Worm (Caenorhabditis elegans) whole organism, mixed stage, embryonic: ENCODE results near the gene T26G10.1.
A peak's percentile ranks its signal among the peaks of the same experiment; 100 is the strongest.
"Not testable (repeated sequence)": the region's sequence is repeated elsewhere in the genome, so short reads cannot be mapped to it uniquely, and the experiment has no call there.

Source experiments
- blmp-1 ChIP-seq: fragments of 150-350 bp; optimal IDR thresholded peaks from 2 replicates; lab custom pipeline; 2014; ENCODE audit warnings: missing biosample characterization, missing genetic modification characterization
- ceh-83 ChIP-seq: fragments of 200-800 bp; sonication (Bioruptor generic); optimal IDR thresholded peaks from 2 replicates; lab custom pipeline; 2018; ENCODE audit warnings: mild to moderate bottlenecking, missing genetic modification characterization, missing compliant biosample characterization
- ces-1 ChIP-seq: fragments of 150-350 bp; optimal IDR thresholded peaks from 2 replicates; lab custom pipeline; 2014; ENCODE audit warnings: missing biosample characterization, missing genetic modification reagents, missing genetic modification characterization
- cnd-1 ChIP-seq: fragments of 200-800 bp; sonication (Bioruptor generic); optimal IDR thresholded peaks from 2 replicates; lab custom pipeline; 2018; ENCODE audit warnings: mild to moderate bottlenecking, missing genetic modification characterization, missing compliant biosample characterization
- elt-1 ChIP-seq: sonication (generic microtip); optimal IDR thresholded peaks from 2 replicates; lab custom pipeline; 2017; ENCODE audit warnings: missing genetic modification characterization, mild to moderate bottlenecking, missing compliant biosample characterization, antibody characterized with exemption, moderate library complexity, borderline replicate concordance; ENCODE audit not compliant: insufficient read depth
- elt-3 ChIP-seq: fragments of 150-350 bp; optimal IDR thresholded peaks from 2 replicates; lab custom pipeline; 2014; ENCODE audit warnings: missing biosample characterization, missing genetic modification characterization
- flh-1 ChIP-seq: fragments of 200-800 bp; sonication (Bioruptor generic); optimal IDR thresholded peaks from 2 replicates; lab custom pipeline; 2018; ENCODE audit warnings: mild to moderate bottlenecking, missing genetic modification characterization, moderate library complexity, missing compliant biosample characterization
- ham-2 ChIP-seq: fragments of 200-800 bp; sonication (Bioruptor generic); optimal IDR thresholded peaks from 2 replicates; lab custom pipeline; 2018; ENCODE audit warnings: mild to moderate bottlenecking, missing genetic modification characterization, missing compliant biosample characterization
- hlh-1 ChIP-seq: fragments of 150-350 bp; optimal IDR thresholded peaks from 2 replicates; lab custom pipeline; 2014; ENCODE audit warnings: missing biosample characterization, missing genetic modification reagents, missing genetic modification characterization
- lin-13 ChIP-seq: fragments of 150-350 bp; optimal IDR thresholded peaks from 2 replicates; lab custom pipeline; 2014; ENCODE audit warnings: missing biosample characterization, missing genetic modification characterization
- lin-32 ChIP-seq: fragments of 200-800 bp; sonication (Bioruptor generic); optimal IDR thresholded peaks from 2 replicates; lab custom pipeline; 2018; ENCODE audit warnings: mild to moderate bottlenecking, missing genetic modification characterization, missing compliant biosample characterization
- lsy-2 ChIP-seq: fragments of 150-350 bp; optimal IDR thresholded peaks from 2 replicates; lab custom pipeline; 2014; ENCODE audit warnings: missing biosample characterization, missing genetic modification characterization
- mep-1 ChIP-seq: fragments of 150-350 bp; optimal IDR thresholded peaks from 2 replicates; lab custom pipeline; 2017; ENCODE audit warnings: missing biosample characterization, missing genetic modification reagents, missing genetic modification characterization, inconsistent platforms
- mls-2 ChIP-seq: sonication (generic microtip); optimal IDR thresholded peaks from 2 replicates; lab custom pipeline; 2016; ENCODE audit warnings: mild to moderate bottlenecking, missing genetic modification characterization, moderate library complexity, missing compliant biosample characterization
- nhr-12 ChIP-seq: fragments of 150-350 bp; optimal IDR thresholded peaks from 2 replicates; lab custom pipeline; 2014; ENCODE audit warnings: missing biosample characterization, missing genetic modification characterization
- nhr-2 ChIP-seq: fragments of 150-350 bp; optimal IDR thresholded peaks from 2 replicates; lab custom pipeline; 2014; ENCODE audit warnings: missing biosample characterization, missing genetic modification characterization
- nhr-237 ChIP-seq: fragments of 150-350 bp; optimal IDR thresholded peaks from 2 replicates; lab custom pipeline; 2014; ENCODE audit warnings: missing biosample characterization, missing genetic modification characterization
- nhr-28 ChIP-seq: fragments of 150-350 bp; optimal IDR thresholded peaks from 2 replicates; lab custom pipeline; 2014; ENCODE audit warnings: missing biosample characterization, missing genetic modification characterization
- pha-4 ChIP-seq: fragments of 150-350 bp; optimal IDR thresholded peaks from 2 replicates; lab custom pipeline; 2018; ENCODE audit warnings: missing biosample characterization, missing genetic modification reagents, missing genetic modification characterization
- snpc-4 ChIP-seq: fragments of 150-350 bp; optimal IDR thresholded peaks from 2 replicates; lab custom pipeline; 2014; ENCODE audit warnings: missing biosample characterization, missing genetic modification characterization
- sptf-1 ChIP-seq: sonication (generic microtip); optimal IDR thresholded peaks from 2 replicates; lab custom pipeline; 2017; ENCODE audit warnings: mild to moderate bottlenecking, missing genetic modification characterization, moderate library complexity, missing compliant biosample characterization
- tbx-8 ChIP-seq: fragments of 200-800 bp; sonication (Bioruptor generic); optimal IDR thresholded peaks from 2 replicates; lab custom pipeline; 2018; ENCODE audit warnings: mild to moderate bottlenecking, missing genetic modification characterization, moderate library complexity, missing compliant biosample characterization
- unc-120 ChIP-seq: sonication (generic microtip); optimal IDR thresholded peaks from 2 replicates; lab custom pipeline; 2017; ENCODE audit warnings: missing genetic modification characterization, missing compliant biosample characterization; ENCODE audit not compliant: poor library complexity, severe bottlenecking
- unc-39 ChIP-seq: fragments of 150-350 bp; optimal IDR thresholded peaks from 2 replicates; lab custom pipeline; 2014; ENCODE audit warnings: missing biosample characterization, missing genetic modification characterization
- unc-62 ChIP-seq: fragments of 150-350 bp; optimal IDR thresholded peaks from 2 replicates; lab custom pipeline; 2014; ENCODE audit warnings: missing biosample characterization, missing genetic modification reagents, missing genetic modification characterization
- zip-8 ChIP-seq: fragments of 150-350 bp; optimal IDR thresholded peaks from 2 replicates; lab custom pipeline; 2014; ENCODE audit warnings: missing biosample characterization, missing genetic modification characterization
- ztf-11 ChIP-seq: fragments of 150-350 bp; optimal IDR thresholded peaks from 2 replicates; lab custom pipeline; 2014; ENCODE audit warnings: missing biosample characterization, missing genetic modification characterization

Gene T26G10.1

ce11 chrIII:9420231-9420630 lies 13.8 kb upstream of the T26G10.1 start, which contains the start of gene T26G10.4:
T26G10.4 (plus strand) TSS chrIII:9420531.
- TF ChIP-seq unc-120; hlh-1 (tag; lab: Kevin White, UChicago); nhr-237 (tag; lab: Kevin White, UChicago): not testable (repeated sequence)
- TF ChIP-seq, all 35 proteins: peak for 0; not testable (repeated sequence) for 35

ce11 chrIII:9413340-9413739 lies 6.9 kb upstream of the T26G10.1 start, which contains the start of gene T26G10.3:
T26G10.3 (minus strand) TSS chrIII:9413440.
- TF ChIP-seq lin-32 (GFP tag; lab: Kevin White, UChicago) (no peak), ces-1 (GFP tag; lab: Kevin White, UChicago) (no peak), flh-1 (GFP tag; lab: Kevin White, UChicago) (no peak), hlh-1 (tag; lab: Kevin White, UChicago) (no peak), ceh-83 (GFP tag; lab: Kevin White, UChicago) (no peak), unc-120 (no peak), nhr-2 (tag; lab: Kevin White, UChicago) (no peak), nhr-237 (tag; lab: Kevin White, UChicago) (no peak), elt-3 (tag; lab: Kevin White, UChicago) (no peak), cnd-1 (tag; lab: Kevin White, UChicago) (no peak)

- no peak for TF ChIP-seq unc-39 (tag; lab: Kevin White, UChicago)
- TF ChIP-seq ztf-11 (tag; lab: Kevin White, UChicago), result no peak
- TF ChIP-seq blmp-1 (tag; lab: Kevin White, UChicago), result no peak
- TF ChIP-seq zip-8, result no peak
- TF ChIP-seq nhr-28 (tag; lab: Kevin White, UChicago), result no peak
- TF ChIP-seq elt-1 (tag; lab: Kevin White, UChicago), result no peak
- no peak for TF ChIP-seq unc-62 (GFP tag; lab: Kevin White, UChicago)
These were observed 5.4 kb downstream of the T26G10.1 start, which contains the start of gene nlp-48 for ce11 chrIII:9401036-9401435. nlp-48 (minus strand) TSS chrIII:9401136.

- TF ChIP-seq mep-1, result peak; percentile 13
- TF ChIP-seq pha-4 (tag; lab: Kevin White, UChicago), result peak; percentile 18
- no peak for TF ChIP-seq unc-39 (tag; lab: Kevin White, UChicago)
- TF ChIP-seq lsy-2, result peak; percentile 20
- peak; percentile 45 for TF ChIP-seq ces-1 (GFP tag; lab: Kevin White, UChicago)
- TF ChIP-seq blmp-1 (tag; lab: Kevin White, UChicago), result no peak
These were observed 13.2 kb downstream of the T26G10.1 start, which contains the start of the genes gpr-2 and rgr-1 for ce11 chrIII:9393114-9393780. gpr-2 (minus strand) TSS chrIII:9393164. rgr-1 (plus strand) TSS chrIII:9393730.

ce11 chrIII:9390924-9391323 lies 15.5 kb downstream of the T26G10.1 start:
- TF ChIP-seq unc-120, result no peak

- TF ChIP-seq unc-39 (tag; lab: Kevin White, UChicago) (no peak), flh-1 (GFP tag; lab: Kevin White, UChicago) (no peak), sptf-1 (no peak), nhr-12 (tag; lab: Kevin White, UChicago) (no peak), lin-13 (tag; lab: Kevin White, UChicago) (no peak), mls-2 (tag; lab: Kevin White, UChicago) (no peak), snpc-4 (tag; lab: Kevin White, UChicago) (no peak), nhr-28 (tag; lab: Kevin White, UChicago) (no peak), tbx-8 (GFP tag; lab: Kevin White, UChicago) (no peak), unc-62 (GFP tag; lab: Kevin White, UChicago) (no peak), ztf-11 (tag; lab: Kevin White, UChicago) (no peak), cnd-1 (tag; lab: Kevin White, UChicago) (no peak), ham-2 (GFP tag; lab: Kevin White, UChicago) (no peak), ces-1 (GFP tag; lab: Kevin White, UChicago) (no peak), zip-8 (no peak), elt-1 (tag; lab: Kevin White, UChicago) (no peak), hlh-1 (tag; lab: Kevin White, UChicago) (no peak), elt-3 (tag; lab: Kevin White, UChicago) (no peak)
These were observed 16.4 kb downstream of the T26G10.1 start, which contains the start of gene slc-17.2 for ce11 chrIII:9390007-9390406. slc-17.2 (minus strand) TSS chrIII:9390107.
